Worm (Caenorhabditis elegans): ENCODE results near the gene C28H8.3.
A peak's percentile ranks its signal among the peaks of the same experiment; 100 is the strongest.

The C28H8.3 gene

DNA sequence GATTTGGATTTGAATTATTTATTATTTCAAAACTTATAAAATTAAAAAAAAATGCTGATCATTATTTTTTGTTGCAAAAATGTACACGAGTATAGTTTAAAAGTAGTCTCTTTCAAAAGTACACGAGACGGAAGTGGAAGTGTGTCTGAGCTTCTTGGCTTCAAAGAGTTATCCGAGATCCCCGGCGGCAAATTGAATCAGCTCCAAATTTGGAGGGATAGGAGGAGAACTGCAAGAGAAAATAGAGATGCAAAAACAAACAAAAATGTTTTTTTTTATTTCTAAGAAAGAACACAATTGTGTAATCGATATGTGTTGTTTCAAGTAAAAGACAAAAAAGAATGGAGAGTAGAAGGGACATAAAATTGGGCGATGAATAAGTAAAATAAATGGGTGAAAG is 5.9 kb upstream of the C28H8.3 start:
- TF ChIP-seq skn-1 (tag; optimal IDR thresholded peaks at IDR 0.05) (no peak), zip-11 (GFP tag; IDR thresholded peaks at IDR 0.05) (no peak), tag-97 (GFP tag; IDR thresholded peaks at IDR 0.05) (no peak), dmd-9 (GFP tag; IDR thresholded peaks at IDR 0.05) (no peak), Y48G9A.11 (GFP tag; IDR thresholded peaks at IDR 0.05) (no peak), Y5F2A.4 (GFP tag; optimal IDR thresholded peaks at IDR 0.05) (no peak), fos-1 (tag; optimal IDR thresholded peaks at IDR 0.05) (no peak), R02D3.7 (tag; optimal IDR thresholded peaks at IDR 0.05) (no peak), dve-1 (tag; optimal IDR thresholded peaks at IDR 0.05; ENCODE audit: insufficient read depth) (no peak), daf-8 (GFP tag; IDR thresholded peaks at IDR 0.05) (no peak), Y105C5A.15 (GFP tag; IDR thresholded peaks at IDR 0.05) (no peak), unc-62 (GFP tag; optimal IDR thresholded peaks at IDR 0.05 in 1 of 2) (no peak), unc-62 (tag; optimal IDR thresholded peaks at IDR 0.05) (no peak), nhr-6 (tag; optimal IDR thresholded peaks at IDR 0.05) (no peak)

DNA sequence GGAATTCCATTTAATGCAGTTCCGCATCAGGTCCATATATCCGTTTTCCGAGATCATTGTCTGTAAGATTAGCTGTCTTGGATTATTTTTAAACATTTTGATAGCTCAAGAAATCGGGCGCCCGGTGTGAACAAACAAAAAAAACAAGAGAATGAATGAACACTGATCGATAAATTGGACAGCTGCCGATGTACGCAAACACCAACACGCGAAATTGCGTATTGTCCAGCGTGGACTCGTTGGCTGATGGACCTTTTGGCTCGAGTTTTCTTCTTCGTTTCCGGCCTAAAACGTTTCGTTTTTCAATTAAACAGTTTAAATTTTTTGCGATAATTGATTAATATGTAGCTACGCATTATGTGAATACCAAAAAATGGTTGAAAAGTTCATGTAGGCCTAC is 2.4 kb upstream of the C28H8.3 start, which contains the start of gene dpff-1:
dpff-1 (minus strand) TSS at position 288 of the 400 bp plus-strand sequence.
- TF ChIP-seq ceh-28 (tag; optimal IDR thresholded peaks at IDR 0.05) (no peak), spr-1 (tag; optimal IDR thresholded peaks at IDR 0.05) (no peak), arid-1 (GFP tag; conservative IDR thresholded peaks at IDR 0.05) (no peak), nhr-237 (tag; optimal IDR thresholded peaks at IDR 0.05) (no peak), egl-43 (GFP tag; IDR thresholded peaks at IDR 0.05) (no peak), mxl-3 (GFP tag; optimal IDR thresholded peaks at IDR 0.05) (no peak), mep-1 (tag; optimal IDR thresholded peaks at IDR 0.05) (peak; percentile 12), hlh-11 (tag; optimal IDR thresholded peaks at IDR 0.05) (peak; percentile 12), fkh-10 (GFP tag; optimal IDR thresholded peaks at IDR 0.05) (no peak), hlh-30 (tag; optimal IDR thresholded peaks at IDR 0.05; ENCODE audit: insufficient read depth) (peak; percentile 16), ZK337.2 (GFP tag; IDR thresholded peaks at IDR 0.05) (no peak), pqm-1 (tag; optimal IDR thresholded peaks at IDR 0.05) (no peak), ceh-32 (tag; optimal IDR thresholded peaks at IDR 0.05; ENCODE audit: poor library complexity) (no peak), lir-3 (tag; optimal IDR thresholded peaks at IDR 0.05) (no peak), ama-1 (optimal IDR thresholded peaks at IDR 0.05) (no peak), saeg-2 (GFP tag; IDR thresholded peaks at IDR 0.05) (no peak), mxl-2 (GFP tag; conservative IDR thresholded peaks at IDR 0.05) (no peak), dve-1 (tag; optimal IDR thresholded peaks at IDR 0.05; ENCODE audit: insufficient read depth) (peak; percentile 30), fos-1 (tag; optimal IDR thresholded peaks at IDR 0.05) (no peak), nhr-48 (tag; optimal IDR thresholded peaks at IDR 0.05) (no peak), dmd-8 (GFP tag; IDR thresholded peaks at IDR 0.05) (no peak), tra-1 (GFP tag; IDR thresholded peaks at IDR 0.05) (no peak), lin-1 (GFP tag; IDR thresholded peaks at IDR 0.05) (no peak), attf-4 (tag; optimal IDR thresholded peaks at IDR 0.05) (no peak), nhr-25 (tag; optimal IDR thresholded peaks at IDR 0.05; ENCODE audit: borderline replicate concordance, insufficient read depth) (no peak), nhr-28 (tag; optimal IDR thresholded peaks at IDR 0.05) (no peak), dmd-6 (GFP tag; IDR thresholded peaks at IDR 0.05) (0 out of 2 replicates have a peak, but pooled peaks have one; percentile 7), daf-12 (tag; optimal IDR thresholded peaks at IDR 0.05) (no peak), hmg-1.1 (GFP tag; IDR thresholded peaks at IDR 0.05) (peak; percentile 39; the same call in 1 of the 2 replicates), mes-2 (tag; optimal IDR thresholded peaks at IDR 0.05; ENCODE audit: poor library complexity, severe bottlenecking) (peak; percentile 64), ztf-11 (tag; optimal IDR thresholded peaks at IDR 0.05) (no peak), lin-38 (GFP tag; IDR thresholded peaks at IDR 0.05) (no peak), nhr-6 (tag; optimal IDR thresholded peaks at IDR 0.05) (no peak), ces-1 (GFP tag; optimal IDR thresholded peaks at IDR 0.05) (no peak), unc-62 (GFP tag; optimal IDR thresholded peaks at IDR 0.05 in 1 of 2) (no peak), unc-62 (tag; optimal IDR thresholded peaks at IDR 0.05) (no peak), lsy-2 (tag; optimal IDR thresholded peaks at IDR 0.05) (peak in 1 of 2 experiments; percentile 43)

Measured in whole organism, L4 larva.